In genomic region chr3L:748329-749198, dm6 we compare ENCODE assay signal across 1 fruit fly cellular context.
A peak's percentile ranks its signal among the peaks of the same experiment; 100 is the strongest.
TF ChIP-seq lines count a peak whose summit lies in the region.

No protein-coding gene starts in this region.

TF ChIP-seq in whole organism, embryonic, 481 proteins besides CTCF, POLR2A, EP300 and RAD21 (continued from another document):
- TF ChIP-seq gfzf (GFP tag; optimal IDR thresholded peaks at IDR 0.05; lab: Kevin White, UChicago) (no peak), CG30431 (GFP tag; optimal IDR thresholded peaks at IDR 0.05; lab: Kevin White, UChicago) (no peak), CG2889 (GFP tag; IDR thresholded peaks at IDR 0.05; lab: Robert Waterston, UW) (no peak), CG31388 (GFP tag; optimal IDR thresholded peaks at IDR 0.05; lab: Kevin White, UChicago) (no peak), CG7556 (GFP tag; optimal IDR thresholded peaks at IDR 0.05; lab: Kevin White, UChicago) (peak; percentile 14), Dp (GFP tag; optimal IDR thresholded peaks at IDR 0.05; lab: Kevin White, UChicago) (no peak), sna (GFP tag; IDR thresholded peaks at IDR 0.05; lab: Robert Waterston, UW; ENCODE audit: partially characterized antibody) (no peak), CG14014 (GFP tag; IDR thresholded peaks at IDR 0.05; lab: Robert Waterston, UW) (no peak), tll (GFP tag; optimal IDR thresholded peaks at IDR 0.05; lab: Kevin White, UChicago) (peak in 1 of 2 experiments; percentile 6), hbn (GFP tag; IDR thresholded peaks at IDR 0.05; lab: Robert Waterston, UW; ENCODE audit: partially characterized antibody) (no peak), Nf-YB (GFP tag; optimal IDR thresholded peaks at IDR 0.05; lab: Kevin White, UChicago) (peak; percentile 98), CG18619 (GFP tag; optimal IDR thresholded peaks at IDR 0.05; lab: Kevin White, UChicago) (no peak), CG4328 (GFP tag; optimal IDR thresholded peaks at IDR 0.05; lab: Kevin White, UChicago) (no peak), Ets65A (GFP tag; lab: Kevin White, UChicago) (no peak), CG6791 (GFP tag; IDR thresholded peaks at IDR 0.05; lab: Robert Waterston, UW; ENCODE audit: partially characterized antibody) (no peak), YL-1 (GFP tag; optimal IDR thresholded peaks at IDR 0.05; lab: Kevin White, UChicago) (no peak), CG17385 (GFP tag; optimal IDR thresholded peaks at IDR 0.05; lab: Kevin White, UChicago) (no peak), nom (GFP tag; optimal IDR thresholded peaks at IDR 0.05; lab: Kevin White, UChicago) (peak; percentile 34), CG11247 (GFP tag; IDR thresholded peaks at IDR 0.05; lab: Robert Waterston, UW) (no peak), al (GFP tag; IDR thresholded peaks at IDR 0.05; lab: Robert Waterston, UW) (no peak), HLH4C (GFP tag; IDR thresholded peaks at IDR 0.05; lab: Robert Waterston, UW; ENCODE audit: partially characterized antibody) (no peak), chm (GFP tag; IDR thresholded peaks at IDR 0.05; lab: Robert Waterston, UW) (no peak; the same call in none of the 2 replicates), exex (tag; optimal IDR thresholded peaks at IDR 0.05; lab: Kevin White, UChicago) (peak; percentile 19), sens (GFP tag; lab: Kevin White, UChicago) (no peak), ac (GFP tag; optimal IDR thresholded peaks at IDR 0.05; lab: Kevin White, UChicago) (peak; percentile 26), CG15601 (tag; optimal IDR thresholded peaks at IDR 0.05; lab: Kevin White, UChicago) (no peak), CG42726 (GFP tag; IDR thresholded peaks at IDR 0.05; lab: Robert Waterston, UW; ENCODE audit: partially characterized antibody) (no peak), CG15696 (tag; optimal IDR thresholded peaks at IDR 0.05; lab: Kevin White, UChicago) (no peak), CG18476 (GFP tag; optimal IDR thresholded peaks at IDR 0.05; lab: Kevin White, UChicago) (no peak), Atf6 (GFP tag; IDR thresholded peaks at IDR 0.05; lab: Robert Waterston, UW) (no peak), ken (GFP tag; IDR thresholded peaks at IDR 0.05; lab: Robert Waterston, UW) (no peak), CG16813 (GFP tag; IDR thresholded peaks at IDR 0.05; lab: Robert Waterston, UW; ENCODE audit: partially characterized antibody) (no peak), Trl (optimal IDR thresholded peaks at IDR 0.05; lab: Kevin White, UChicago) (peak; percentile 80 to 83), Trl (GFP tag; optimal IDR thresholded peaks at IDR 0.05; lab: Kevin White, UChicago) (no peak), Nf-YA (GFP tag; IDR thresholded peaks at IDR 0.05; lab: Robert Waterston, UW) (peak; percentile 44; the same call in 1 of the 2 replicates), eve (GFP tag; optimal IDR thresholded peaks at IDR 0.05; lab: Kevin White, UChicago) (peak in 1 of 2 experiments; percentile 71), CG10431 (GFP tag; optimal IDR thresholded peaks at IDR 0.05; lab: Kevin White, UChicago) (no peak), CG10959 (GFP tag; IDR thresholded peaks at IDR 0.05; lab: Robert Waterston, UW) (no peak), onecut (GFP tag; IDR thresholded peaks at IDR 0.05; lab: Robert Waterston, UW) (peak; percentile 41; the same call in 1 of the 2 replicates), HmgZ (tag; optimal IDR thresholded peaks at IDR 0.05; lab: Kevin White, UChicago) (no peak), HLH54F (GFP tag; optimal IDR thresholded peaks at IDR 0.05; lab: Kevin White, UChicago) (no peak), esg (GFP tag; conservative IDR thresholded peaks at IDR 0.05; lab: Robert Waterston, UW) (no peak)
